Fruit fly (Drosophila melanogaster): ENCODE data around the gene CG10068.

- TF ChIP-seq Blimp-1 (GFP tag; optimal IDR thresholded peaks at IDR 0.05): no peak
- TF ChIP-seq pdm3 (GFP tag; optimal IDR thresholded peaks at IDR 0.05): no peak
- no peak for TF ChIP-seq ss (GFP tag; optimal IDR thresholded peaks at IDR 0.05)
- TF ChIP-seq Lpt (GFP tag; optimal IDR thresholded peaks at IDR 0.05): no peak
- TF ChIP-seq CG11294 (GFP tag; IDR thresholded peaks at IDR 0.05): no peak; the same call in 1 of the 2 replicates
- TF ChIP-seq CG10631 (GFP tag; optimal IDR thresholded peaks at IDR 0.05): no peak
- TF ChIP-seq Met (GFP tag; optimal IDR thresholded peaks at IDR 0.05): no peak
- TF ChIP-seq CG8632 (GFP tag; optimal IDR thresholded peaks at IDR 0.05): no peak
- no peak for TF ChIP-seq CG1621 (tag; optimal IDR thresholded peaks at IDR 0.05)
- no peak for TF ChIP-seq Hr39 (GFP tag; optimal IDR thresholded peaks at IDR 0.05)
- no peak for TF ChIP-seq Smox (GFP tag; optimal IDR thresholded peaks at IDR 0.05)
- TF ChIP-seq Ets96B (tag; optimal IDR thresholded peaks at IDR 0.05): no peak
Observed at dm6 chr3R:7123699-7124098, 4.1 kb downstream of the CG10068 start.
